Fruit fly (Drosophila melanogaster): Measurements from ENCODE around the gene FucT6.
A peak's percentile ranks its signal among the peaks of the same experiment; 100 is the strongest.

FucT6 gene

DNA sequence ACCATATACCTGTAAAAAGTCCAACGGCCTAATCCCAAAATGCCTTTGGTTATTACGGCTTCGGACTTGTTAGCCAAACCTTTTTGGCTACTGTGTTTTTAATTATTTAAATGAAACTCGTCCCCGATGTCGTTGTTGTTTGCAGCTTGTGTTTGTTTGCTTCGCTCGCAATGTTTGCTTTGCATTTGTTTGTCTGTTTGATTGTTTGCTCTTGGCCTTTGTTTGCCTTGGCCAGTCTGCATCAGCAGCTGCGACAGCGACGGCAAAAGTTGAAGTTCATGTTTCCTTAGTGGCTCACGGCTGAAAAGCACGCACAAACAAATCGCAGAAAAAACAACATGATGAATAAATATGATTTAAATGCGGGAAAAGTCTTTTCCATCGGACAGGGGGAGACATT lies 49.3 kb downstream of the FucT6 start (continued):
- no peak for TF ChIP-seq CG1602 (GFP tag; optimal IDR thresholded peaks at IDR 0.05)
- TF ChIP-seq cas (GFP tag; IDR thresholded peaks at IDR 0.05): no peak
- peak; percentile 18 for TF ChIP-seq CG1792 (GFP tag; optimal IDR thresholded peaks at IDR 0.05)
- TF ChIP-seq CG14050 (GFP tag; IDR thresholded peaks at IDR 0.05): no peak
- peak; percentile 34; the same call in 1 of the 2 replicates for TF ChIP-seq Xrp1 (GFP tag; IDR thresholded peaks at IDR 0.05)
- no peak for TF ChIP-seq dm (GFP tag; optimal IDR thresholded peaks at IDR 0.05)
- TF ChIP-seq CG2202 (tag; optimal IDR thresholded peaks at IDR 0.05): peak; percentile 29
- TF ChIP-seq Fer1 (GFP tag; optimal IDR thresholded peaks at IDR 0.05): peak; percentile 26
- no peak for TF ChIP-seq Dref (GFP tag; IDR thresholded peaks at IDR 0.05)
- TF ChIP-seq CG33557 (GFP tag; optimal IDR thresholded peaks at IDR 0.05): no peak
- TF ChIP-seq HLH4C (GFP tag; IDR thresholded peaks at IDR 0.05; ENCODE audit: partially characterized antibody): no peak
- TF ChIP-seq sqz (GFP tag; optimal IDR thresholded peaks at IDR 0.05): no peak
- peak; percentile 66 for TF ChIP-seq CG15601 (tag; optimal IDR thresholded peaks at IDR 0.05)
- TF ChIP-seq Dfd (GFP tag; optimal IDR thresholded peaks at IDR 0.05): no peak
- TF ChIP-seq Ssrp (tag; optimal IDR thresholded peaks at IDR 0.05): no peak
- TF ChIP-seq exex (tag; optimal IDR thresholded peaks at IDR 0.05): no peak
- TF ChIP-seq CG10147 (GFP tag; optimal IDR thresholded peaks at IDR 0.05): no peak
- TF ChIP-seq CG11723 (GFP tag; optimal IDR thresholded peaks at IDR 0.05): peak; percentile 18
- no peak for TF ChIP-seq CG16815 (GFP tag; optimal IDR thresholded peaks at IDR 0.05)
- peak; percentile 10 for TF ChIP-seq scrt (GFP tag; optimal IDR thresholded peaks at IDR 0.05)
- no peak for TF ChIP-seq Drgx (GFP tag; IDR thresholded peaks at IDR 0.05)
- peak; percentile 17 for TF ChIP-seq TFAM (GFP tag; optimal IDR thresholded peaks at IDR 0.05)
- TF ChIP-seq CG5245 (GFP tag; optimal IDR thresholded peaks at IDR 0.05): no peak
- no peak for TF ChIP-seq CG16863 (GFP tag; optimal IDR thresholded peaks at IDR 0.05)
- TF ChIP-seq kah (GFP tag; optimal IDR thresholded peaks at IDR 0.05): no peak
- TF ChIP-seq CG10462 (GFP tag; optimal IDR thresholded peaks at IDR 0.05): no peak
- no peak for TF ChIP-seq lbe (GFP tag; optimal IDR thresholded peaks at IDR 0.05)
- no peak for TF ChIP-seq Trl (optimal IDR thresholded peaks at IDR 0.05)
- TF ChIP-seq Trl (GFP tag; optimal IDR thresholded peaks at IDR 0.05): peak; percentile 63
- no peak for TF ChIP-seq chn (GFP tag; optimal IDR thresholded peaks at IDR 0.05)
- peak; percentile 44 for TF ChIP-seq CG10209 (GFP tag; optimal IDR thresholded peaks at IDR 0.05)
- TF ChIP-seq CG9876 (GFP tag; optimal IDR thresholded peaks at IDR 0.05): no peak
- TF ChIP-seq yki (optimal IDR thresholded peaks at IDR 0.05): no peak
- TF ChIP-seq pan (optimal IDR thresholded peaks at IDR 0.05): no peak
- peak in 1 of 2 experiments; percentile 13 for TF ChIP-seq pan (GFP tag; optimal IDR thresholded peaks at IDR 0.05 in 1 of 2, IDR thresholded peaks at IDR 0.05 in 1 of 2)
- TF ChIP-seq aop (GFP tag; IDR thresholded peaks at IDR 0.05): no peak
- peak; percentile 72 for TF ChIP-seq nau (GFP tag; optimal IDR thresholded peaks at IDR 0.05)
- TF ChIP-seq hth (optimal IDR thresholded peaks at IDR 0.05): no peak
- TF ChIP-seq cad (GFP tag; optimal IDR thresholded peaks at IDR 0.05): no peak
- no peak for TF ChIP-seq Nf-YB (GFP tag; optimal IDR thresholded peaks at IDR 0.05)
- no peak for TF ChIP-seq CG11456 (GFP tag; IDR thresholded peaks at IDR 0.05)
- TF ChIP-seq gsb-n (tag; optimal IDR thresholded peaks at IDR 0.05): peak; percentile 40
- TF ChIP-seq HLHmδ (GFP tag; optimal IDR thresholded peaks at IDR 0.05): no peak
- no peak for TF ChIP-seq CG3163 (GFP tag; optimal IDR thresholded peaks at IDR 0.05)
- no peak for TF ChIP-seq CG9215 (GFP tag; IDR thresholded peaks at IDR 0.05)
- TF ChIP-seq psq (GFP tag; optimal IDR thresholded peaks at IDR 0.05): no peak
- TF ChIP-seq CG15479 (GFP tag; optimal IDR thresholded peaks at IDR 0.05): no peak
- no peak for TF ChIP-seq Hand (GFP tag; optimal IDR thresholded peaks at IDR 0.05)
- TF ChIP-seq Side (GFP tag; optimal IDR thresholded peaks at IDR 0.05): peak; percentile 5
- TF ChIP-seq ac (GFP tag; optimal IDR thresholded peaks at IDR 0.05): peak; percentile 12
- TF ChIP-seq CG15011 (GFP tag; optimal IDR thresholded peaks at IDR 0.05): peak; percentile 40
- no peak for TF ChIP-seq Ptx1 (GFP tag; IDR thresholded peaks at IDR 0.05)
- TF ChIP-seq CG1647 (GFP tag; optimal IDR thresholded peaks at IDR 0.05): no peak

All from whole organism, embryonic.